Fruit fly (Drosophila melanogaster) whole organism, adult: Measurements from ENCODE around the gene Syn.

Experiments used
- CG14711 ChIP-seq: fragments of 200-800 bp; sonication (Bioruptor generic); optimal IDR thresholded peaks from 2 replicates; lab custom pipeline; 2018; ENCODE audit warnings: missing biosample characterization, mild to moderate bottlenecking, missing genetic modification characterization, moderate library complexity
- CG33017 ChIP-seq: fragments of 200-800 bp; sonication (Bioruptor generic); optimal IDR thresholded peaks from 2 replicates; lab custom pipeline; 2018; ENCODE audit warnings: missing biosample characterization, mild to moderate bottlenecking, missing genetic modification characterization, moderate library complexity
- Crg-1 ChIP-seq: fragments of 200-800 bp; sonication (Bioruptor generic); optimal IDR thresholded peaks from 2 replicates; lab custom pipeline; 2016; ENCODE audit warnings: missing biosample characterization, missing genetic modification characterization
- cic ChIP-seq: fragments of 200-800 bp; sonication (Bioruptor generic); optimal IDR thresholded peaks from 2 replicates; lab custom pipeline; 2017; ENCODE audit warnings: missing biosample characterization, mild to moderate bottlenecking, missing genetic modification characterization, moderate library complexity
- kay ChIP-seq: fragments of 200-800 bp; sonication (Bioruptor generic); peaks from one replicate; lab custom pipeline; 2016; ENCODE audit warnings: missing biosample characterization, missing genetic modification characterization, borderline replicate concordance
- toe ChIP-seq: fragments of 200-800 bp; sonication (Bioruptor generic); optimal IDR thresholded peaks from 2 replicates; lab custom pipeline; 2016; ENCODE audit warnings: missing biosample characterization, missing genetic modification characterization

- no peak for TF ChIP-seq CG33017 (tag; lab: Kevin White, UChicago)
- TF ChIP-seq toe, result no peak
- no peak for TF ChIP-seq kay (GFP tag; lab: Kevin White, UChicago)
- TF ChIP-seq Crg-1 (GFP tag; lab: Kevin White, UChicago), result no peak
- peak; percentile 32 for TF ChIP-seq cic
- TF ChIP-seq CG14711, result no peak
Observed at dm6 chr3R:10212799-10213198, 22.3 kb downstream of the Syn start, which contains the start of gene Timp.
